Worm (Caenorhabditis elegans): ENCODE data around the gene kbp-3.
A peak's percentile ranks its signal among the peaks of the same experiment; 100 is the strongest.
"Not testable (repeated sequence)": the region's sequence is repeated elsewhere in the genome, so short reads cannot be mapped to it uniquely, and the experiment has no call there.

The kbp-3 gene

ce11 chrII:14349356-14349923 lies 40.4 kb downstream of the kbp-3 start, which contains the start of the genes Y54G11A.17, lin-7 and elof-1 (continued):
- TF ChIP-seq ceh-82 (tag; optimal IDR thresholded peaks at IDR 0.05) (peak; percentile 82 to 96 (median 86)), fkh-4 (tag; optimal IDR thresholded peaks at IDR 0.05; ENCODE audit: borderline replicate concordance) (no peak), hlh-4 (tag; optimal IDR thresholded peaks at IDR 0.05) (no peak), elt-2 (tag; optimal IDR thresholded peaks at IDR 0.05) (no peak), grh-1 (GFP tag; IDR thresholded peaks at IDR 0.05) (peak; percentile 54), mab-9 (GFP tag; IDR thresholded peaks at IDR 0.05) (no peak; the same call in 1 of the 2 replicates), ceh-88 (GFP tag; IDR thresholded peaks at IDR 0.05) (peak; percentile 62), mdl-1 (tag; optimal IDR thresholded peaks at IDR 0.05) (peak in 1 of 2 experiments; percentile 88), pag-3 (tag; optimal IDR thresholded peaks at IDR 0.05; ENCODE audit: borderline replicate concordance, insufficient read depth) (peak; percentile 15), irx-1 (tag; optimal IDR thresholded peaks at IDR 0.05) (peak; percentile 70), lir-3 (tag; optimal IDR thresholded peaks at IDR 0.05; ENCODE audit: poor library complexity) (peak; percentile 75), fkh-8 (tag; optimal IDR thresholded peaks at IDR 0.05) (peak; percentile 92), snpc-4 (tag; optimal IDR thresholded peaks at IDR 0.05) (peak; percentile 88), unc-130 (tag; optimal IDR thresholded peaks at IDR 0.05) (peak; percentile 99), jun-1 (tag; optimal IDR thresholded peaks at IDR 0.05) (peak; percentile 78), elt-3 (tag; optimal IDR thresholded peaks at IDR 0.05) (peak in 2 of 6 experiments; percentile 69 to 87), C04F5.9 (tag; optimal IDR thresholded peaks at IDR 0.05) (peak; percentile 55), sox-4 (tag; optimal IDR thresholded peaks at IDR 0.05) (no peak), ceh-63 (GFP tag; optimal IDR thresholded peaks at IDR 0.05) (no peak), lin-14 (GFP tag; optimal IDR thresholded peaks at IDR 0.05) (peak; percentile 89), aha-1 (tag; optimal IDR thresholded peaks at IDR 0.05) (peak; percentile 12), unc-98 (GFP tag; IDR thresholded peaks at IDR 0.05) (no peak), vab-15 (tag; optimal IDR thresholded peaks at IDR 0.05) (peak; percentile 96), swsn-7 (tag; optimal IDR thresholded peaks at IDR 0.05) (peak; percentile 79), nhr-85 (tag) (peak; percentile 86), nhr-84 (tag; optimal IDR thresholded peaks at IDR 0.05) (no peak), rnt-1 (tag; optimal IDR thresholded peaks at IDR 0.05) (peak; percentile 87), nhr-11 (tag; optimal IDR thresholded peaks at IDR 0.05) (no peak), unc-86 (tag; optimal IDR thresholded peaks at IDR 0.05) (peak; percentile 77), hpl-2 (GFP tag; optimal IDR thresholded peaks at IDR 0.05) (peak; percentile 77), ztf-11 (tag; optimal IDR thresholded peaks at IDR 0.05) (peak in 1 of 2 experiments; percentile 60), sptf-1 (tag; optimal IDR thresholded peaks at IDR 0.05) (no peak)

ce11 chrII:14346243-14346642 lies 43.6 kb downstream of the kbp-3 start, which contains the start of gene Y54G11A.9:
TSS of gene Y54G11A.9 (minus strand) at chrII:14346438.
- TF ChIP-seq efl-1 (optimal IDR thresholded peaks at IDR 0.05): peak in 1 of 2 experiments; percentile 14
- TF ChIP-seq efl-1 (GFP tag; optimal IDR thresholded peaks at IDR 0.05 in 1 of 2): not testable (repeated sequence)

DNA sequence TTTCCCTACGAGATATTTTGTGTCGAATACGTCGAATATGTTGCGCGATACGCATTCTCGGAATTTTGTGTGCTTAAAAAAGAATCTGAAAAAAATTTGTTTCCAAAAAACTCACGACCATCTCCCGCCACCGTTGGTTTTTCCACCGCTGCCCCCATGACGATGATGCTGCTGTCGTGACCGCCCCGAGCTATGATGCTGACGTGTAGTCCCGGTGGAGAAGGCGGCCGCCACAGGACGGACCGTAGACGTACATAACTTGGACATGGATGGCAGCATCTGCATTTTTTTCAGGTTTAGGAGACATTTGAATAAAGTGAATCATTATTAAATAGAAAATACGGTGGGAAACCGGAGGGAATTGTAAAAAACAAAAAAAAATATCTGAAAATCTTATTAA lies 45.7 kb downstream of the kbp-3 start, which contains the start of gene ddl-3:
TSS of gene ddl-3 (minus strand) at position 289 of the 400 bp plus-strand sequence.
- not testable (repeated sequence) for TF ChIP-seq Y116A8C.19 (tag; optimal IDR thresholded peaks at IDR 0.05; ENCODE audit: borderline replicate concordance); ceh-90 (tag; optimal IDR thresholded peaks at IDR 0.05); lir-3 (tag; optimal IDR thresholded peaks at IDR 0.05; ENCODE audit: poor library complexity)
